In genomic region chrV:6352350-6352749, ce11 we compare ENCODE assay signal across 7 worm cellular contexts.
TF ChIP-seq lines count a peak whose summit lies in the region.

No protein-coding gene starts in this region.

TF ChIP-seq in whole organism, L1 larva, 84 proteins besides CTCF, POLR2A, EP300 and RAD21:
- TF ChIP-seq nhr-85 (tag; lab: Kevin White, UChicago) = peak; percentile 29
- TF ChIP-seq hlh-17 (GFP tag; optimal IDR thresholded peaks at IDR 0.05; lab: Kevin White, UChicago; ENCODE audit: borderline replicate concordance) = no peak
- peak; percentile 100 for TF ChIP-seq blmp-1 (tag; optimal IDR thresholded peaks at IDR 0.05; lab: Kevin White, UChicago)

TF ChIP-seq in whole organism, L2 larva, 48 proteins besides CTCF, POLR2A, EP300 and RAD21:
- no peak for TF ChIP-seq alr-1 (tag; optimal IDR thresholded peaks at IDR 0.05; lab: Kevin White, UChicago)
- no peak for TF ChIP-seq ceh-16 (tag; optimal IDR thresholded peaks at IDR 0.05; lab: Kevin White, UChicago)
- TF ChIP-seq unc-55 (GFP tag; optimal IDR thresholded peaks at IDR 0.05; lab: Kevin White, UChicago) = no peak
- TF ChIP-seq mbf-1 (tag; optimal IDR thresholded peaks at IDR 0.05; lab: Kevin White, UChicago) = no peak
- TF ChIP-seq nhr-25 (tag; optimal IDR thresholded peaks at IDR 0.05; lab: Kevin White, UChicago) = peak; percentile 36
- no peak for TF ChIP-seq nhr-237 (tag; optimal IDR thresholded peaks at IDR 0.05; lab: Kevin White, UChicago)
- no peak for TF ChIP-seq C34F6.9 (tag; optimal IDR thresholded peaks at IDR 0.05; lab: Kevin White, UChicago)
- TF ChIP-seq blmp-1 (tag; optimal IDR thresholded peaks at IDR 0.05; lab: Kevin White, UChicago; ENCODE audit: insufficient read depth) = peak; percentile 99
- TF ChIP-seq ceh-82 (tag; optimal IDR thresholded peaks at IDR 0.05; lab: Kevin White, UChicago) = no peak
- TF ChIP-seq crh-2 (tag; optimal IDR thresholded peaks at IDR 0.05; lab: Kevin White, UChicago) = no peak
- TF ChIP-seq egl-27 (tag; optimal IDR thresholded peaks at IDR 0.05; lab: Kevin White, UChicago) = peak; percentile 5
- TF ChIP-seq R02D3.7 (tag; optimal IDR thresholded peaks at IDR 0.05; lab: Kevin White, UChicago) = no peak
- no peak for TF ChIP-seq lin-13 (GFP tag; optimal IDR thresholded peaks at IDR 0.05; lab: Kevin White, UChicago)
TF ChIP-seq in whole organism, L2 larva: peak in this region for 3.

TF ChIP-seq in whole organism, L3 larva, 47 proteins besides CTCF, POLR2A, EP300 and RAD21:
- TF ChIP-seq nfya-1 (tag; optimal IDR thresholded peaks at IDR 0.05; lab: Kevin White, UChicago; ENCODE audit: insufficient read depth) = peak; percentile 32
- no peak for TF ChIP-seq nhr-12 (tag; optimal IDR thresholded peaks at IDR 0.05; lab: Kevin White, UChicago)
- TF ChIP-seq elt-1 (tag; optimal IDR thresholded peaks at IDR 0.05; lab: Kevin White, UChicago) = peak; percentile 50
- peak; percentile 41 for TF ChIP-seq nhr-23 (tag; optimal IDR thresholded peaks at IDR 0.05; lab: Kevin White, UChicago)
- peak in 1 of 3 experiments; percentile 2 for TF ChIP-seq elt-3 (tag; optimal IDR thresholded peaks at IDR 0.05; lab: Kevin White, UChicago)
- TF ChIP-seq eor-1 (tag; optimal IDR thresholded peaks at IDR 0.05; lab: Kevin White, UChicago) = no peak
- peak; percentile 35 for TF ChIP-seq nhr-43 (tag; optimal IDR thresholded peaks at IDR 0.05; lab: Kevin White, UChicago; ENCODE audit: poor library complexity, severe bottlenecking)
- peak; percentile 82 for TF ChIP-seq nhr-25 (tag; optimal IDR thresholded peaks at IDR 0.05; lab: Kevin White, UChicago)

TF ChIP-seq in whole organism, L4 larva, 104 proteins besides CTCF, POLR2A, EP300 and RAD21 (continues in another document):
- TF ChIP-seq ZK546.5 (tag; optimal IDR thresholded peaks at IDR 0.05; lab: Kevin White, UChicago) (no peak), zfp-2 (tag; optimal IDR thresholded peaks at IDR 0.05; lab: Kevin White, UChicago) (no peak), lin-1 (GFP tag; IDR thresholded peaks at IDR 0.05; lab: Robert Waterston, UW) (no peak), mdl-1 (tag; optimal IDR thresholded peaks at IDR 0.05; lab: Kevin White, UChicago) (peak in 1 of 2 experiments; percentile 32), zfp-3 (GFP tag; conservative IDR thresholded peaks at IDR 0.05; lab: Robert Waterston, UW) (no peak), nhr-6 (tag; optimal IDR thresholded peaks at IDR 0.05; lab: Kevin White, UChicago) (no peak), mxl-3 (GFP tag; optimal IDR thresholded peaks at IDR 0.05; lab: Kevin White, UChicago) (peak; percentile 47), aha-1 (tag; lab: Kevin White, UChicago) (no peak), nhr-48 (tag; optimal IDR thresholded peaks at IDR 0.05; lab: Kevin White, UChicago) (no peak), ceh-62 (tag; optimal IDR thresholded peaks at IDR 0.05; lab: Kevin White, UChicago) (no peak), nhr-28 (tag; optimal IDR thresholded peaks at IDR 0.05; lab: Kevin White, UChicago) (peak; percentile 20), rbr-2 (tag; optimal IDR thresholded peaks at IDR 0.05; lab: Kevin White, UChicago) (no peak), mxl-2 (GFP tag; conservative IDR thresholded peaks at IDR 0.05; lab: Robert Waterston, UW) (no peak), hlh-11 (tag; optimal IDR thresholded peaks at IDR 0.05; lab: Kevin White, UChicago) (peak; percentile 50), ztf-11 (tag; optimal IDR thresholded peaks at IDR 0.05; lab: Kevin White, UChicago) (no peak), Y5F2A.4 (GFP tag; optimal IDR thresholded peaks at IDR 0.05; lab: Kevin White, UChicago) (no peak), snpc-1.2 (GFP tag; IDR thresholded peaks at IDR 0.05; lab: Robert Waterston, UW) (no peak), ceh-44 (GFP tag; IDR thresholded peaks at IDR 0.05; lab: Robert Waterston, UW) (no peak), D1046.2 (GFP tag; IDR thresholded peaks at IDR 0.05; lab: Robert Waterston, UW) (no peak)

TF ChIP-seq in whole organism, late embryonic, 69 proteins besides CTCF, POLR2A, EP300 and RAD21:
- TF ChIP-seq ref-2 (tag; optimal IDR thresholded peaks at IDR 0.05; lab: Kevin White, UChicago) = peak; percentile 17
- peak; percentile 55 for TF ChIP-seq rnt-1 (tag; optimal IDR thresholded peaks at IDR 0.05; lab: Kevin White, UChicago)
- TF ChIP-seq ttx-3 (tag; optimal IDR thresholded peaks at IDR 0.05; lab: Kevin White, UChicago) = no peak
- no peak for TF ChIP-seq unc-86 (tag; optimal IDR thresholded peaks at IDR 0.05; lab: Kevin White, UChicago)
- peak; percentile 6 for TF ChIP-seq F13H6.1 (tag; optimal IDR thresholded peaks at IDR 0.05; lab: Kevin White, UChicago)

TF ChIP-seq in whole organism, mixed stage, embryonic, 35 proteins besides CTCF, POLR2A, EP300 and RAD21:
- TF ChIP-seq ham-2 (GFP tag; optimal IDR thresholded peaks at IDR 0.05; lab: Kevin White, UChicago) (peak; percentile 84), blmp-1 (tag; optimal IDR thresholded peaks at IDR 0.05; lab: Kevin White, UChicago) (peak; percentile 98), bed-3 (GFP tag; optimal IDR thresholded peaks at IDR 0.05; lab: Kevin White, UChicago) (no peak)
TF ChIP-seq in whole organism, mixed stage, embryonic: peak in this region for 2.

TF ChIP-seq in whole organism, young adult, 124 proteins besides CTCF, POLR2A, EP300 and RAD21:
- TF ChIP-seq let-526 (GFP tag; IDR thresholded peaks at IDR 0.05; lab: Robert Waterston, UW) (no peak), hmg-20 (GFP tag; IDR thresholded peaks at IDR 0.05; lab: Robert Waterston, UW) (no peak), sptf-2 (GFP tag; optimal IDR thresholded peaks at IDR 0.05; lab: Kevin White, UChicago) (no peak), ztf-28 (GFP tag; IDR thresholded peaks at IDR 0.05; lab: Robert Waterston, UW) (0 out of 2 replicates have a peak, but pooled peaks have one; percentile 7), chd-7 (tag; optimal IDR thresholded peaks at IDR 0.05; lab: Kevin White, UChicago) (no peak)
